Worm (Caenorhabditis elegans): ENCODE results near the gene C03B1.14.

Gene C03B1.14

ce11 chrX:6399450-6399849 lies 38.9 kb upstream of the C03B1.14 start:
- no peak for TF ChIP-seq nhr-67 (tag; optimal IDR thresholded peaks at IDR 0.05)
- TF ChIP-seq nfya-1 (tag; optimal IDR thresholded peaks at IDR 0.05; ENCODE audit: insufficient read depth), result peak; percentile 10

- no peak for TF ChIP-seq R02D3.7 (tag; optimal IDR thresholded peaks at IDR 0.05)
- TF ChIP-seq ztf-11 (tag; optimal IDR thresholded peaks at IDR 0.05), result no peak
- TF ChIP-seq egl-5 (tag; optimal IDR thresholded peaks at IDR 0.05), result no peak
- no peak for TF ChIP-seq ZK546.5 (tag; optimal IDR thresholded peaks at IDR 0.05)
- no peak for TF ChIP-seq jun-1 (tag; optimal IDR thresholded peaks at IDR 0.05)
- no peak for TF ChIP-seq nhr-23 (tag; optimal IDR thresholded peaks at IDR 0.05)
These were observed 30.9 kb upstream of the C03B1.14 start, which contains the start of gene igcm-2 for ce11 chrX:6391491-6391890. TSS of gene igcm-2 (minus strand) at chrX:6391591.

- no peak for TF ChIP-seq mml-1 (tag; optimal IDR thresholded peaks at IDR 0.05)
- no peak for TF ChIP-seq sea-2 (GFP tag; optimal IDR thresholded peaks at IDR 0.05)
- no peak for TF ChIP-seq R02D3.7 (tag; optimal IDR thresholded peaks at IDR 0.05)
- TF ChIP-seq hmg-11 (tag; optimal IDR thresholded peaks at IDR 0.05), result no peak
- no peak for TF ChIP-seq unc-62 (GFP tag; optimal IDR thresholded peaks at IDR 0.05)
- no peak for TF ChIP-seq ceh-9 (tag; optimal IDR thresholded peaks at IDR 0.05)
- TF ChIP-seq tbx-2 (tag; optimal IDR thresholded peaks at IDR 0.05), result no peak
- no peak for TF ChIP-seq skn-1 (tag; optimal IDR thresholded peaks at IDR 0.05)
- TF ChIP-seq ceh-28 (tag; optimal IDR thresholded peaks at IDR 0.05), result no peak
- TF ChIP-seq fos-1 (tag; optimal IDR thresholded peaks at IDR 0.05), result no peak
- TF ChIP-seq mdl-1 (tag; optimal IDR thresholded peaks at IDR 0.05), result no peak
- TF ChIP-seq nhr-43 (tag; optimal IDR thresholded peaks at IDR 0.05; ENCODE audit: poor library complexity, severe bottlenecking), result no peak
These were observed 28.1 kb upstream of the C03B1.14 start for ce11 chrX:6388639-6389038.

- no peak for TF ChIP-seq nhr-43 (tag; optimal IDR thresholded peaks at IDR 0.05; ENCODE audit: poor library complexity, severe bottlenecking)
- TF ChIP-seq ceh-28 (tag; optimal IDR thresholded peaks at IDR 0.05), result no peak
- TF ChIP-seq lin-39 (tag; optimal IDR thresholded peaks at IDR 0.05), result no peak
- no peak for TF ChIP-seq egl-27 (tag; optimal IDR thresholded peaks at IDR 0.05)
- no peak for TF ChIP-seq unc-39 (tag; optimal IDR thresholded peaks at IDR 0.05)
- TF ChIP-seq aly-2 (tag; optimal IDR thresholded peaks at IDR 0.05), result no peak
- no peak for TF ChIP-seq fos-1 (tag; optimal IDR thresholded peaks at IDR 0.05)
- no peak for TF ChIP-seq tbx-2 (tag; optimal IDR thresholded peaks at IDR 0.05)
- TF ChIP-seq nhr-237 (tag; optimal IDR thresholded peaks at IDR 0.05), result no peak
- TF ChIP-seq ZK546.5 (tag; optimal IDR thresholded peaks at IDR 0.05), result no peak
- no peak for TF ChIP-seq nhr-28 (tag; optimal IDR thresholded peaks at IDR 0.05)
- TF ChIP-seq fkh-2 (tag; optimal IDR thresholded peaks at IDR 0.05), result no peak
- no peak for TF ChIP-seq hmg-11 (tag; optimal IDR thresholded peaks at IDR 0.05)
- no peak for TF ChIP-seq nhr-23 (tag; optimal IDR thresholded peaks at IDR 0.05)
- no peak for TF ChIP-seq nhr-77 (tag; optimal IDR thresholded peaks at IDR 0.05)
- TF ChIP-seq unc-62 (GFP tag; optimal IDR thresholded peaks at IDR 0.05), result no peak
- no peak for TF ChIP-seq ceh-9 (tag; optimal IDR thresholded peaks at IDR 0.05)
- TF ChIP-seq mdl-1 (tag; optimal IDR thresholded peaks at IDR 0.05), result no peak
- TF ChIP-seq ceh-16 (tag; optimal IDR thresholded peaks at IDR 0.05), result no peak
- TF ChIP-seq nhr-67 (tag; optimal IDR thresholded peaks at IDR 0.05), result no peak
These were observed 24.6 kb upstream of the C03B1.14 start, which contains the start of gene igdb-3 for ce11 chrX:6385185-6385584. TSS of gene igdb-3 (plus strand) at chrX:6385485.

- TF ChIP-seq elt-1 (tag; optimal IDR thresholded peaks at IDR 0.05) (peak; percentile 55), fos-1 (tag; optimal IDR thresholded peaks at IDR 0.05) (no peak)
These were observed 24.0 kb upstream of the C03B1.14 start for ce11 chrX:6384537-6384936.

ce11 chrX:6382930-6383329 lies 22.4 kb upstream of the C03B1.14 start:
- TF ChIP-seq nhr-11 (tag; optimal IDR thresholded peaks at IDR 0.05), result no peak
- TF ChIP-seq elt-1 (tag; optimal IDR thresholded peaks at IDR 0.05), result peak; percentile 85
- peak; percentile 86 for TF ChIP-seq nhr-25 (tag; optimal IDR thresholded peaks at IDR 0.05)
- TF ChIP-seq pqm-1 (tag; optimal IDR thresholded peaks at IDR 0.05), result no peak
- TF ChIP-seq fos-1 (tag; optimal IDR thresholded peaks at IDR 0.05), result no peak
- peak; percentile 4 for TF ChIP-seq nhr-23 (tag; optimal IDR thresholded peaks at IDR 0.05)

Measured in whole organism, L3 larva.